Worm (Caenorhabditis elegans): ENCODE measurements around the gene F09G2.1.

DNA sequence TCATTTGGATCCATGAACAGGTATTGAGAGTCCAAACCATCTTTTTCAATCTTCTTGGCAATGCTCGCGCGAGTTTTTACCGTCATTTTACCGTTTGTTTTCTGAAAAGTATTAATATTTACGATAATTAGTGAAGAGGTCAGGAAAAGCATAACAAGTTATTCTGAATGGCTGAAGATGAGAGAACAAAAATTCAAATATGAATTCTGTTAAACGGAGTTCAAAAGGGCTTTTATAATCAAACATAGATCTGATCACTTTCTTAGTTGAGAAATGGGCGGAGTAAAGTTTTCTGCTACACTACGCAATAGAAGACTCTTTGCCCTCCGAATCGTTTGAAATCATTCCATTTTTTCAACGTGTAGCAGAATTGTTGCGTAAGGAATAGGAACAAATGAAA is 47.0 kb upstream of the F09G2.1 start, which contains the start of gene fat-7:
- TF ChIP-seq ztf-18 (tag; optimal IDR thresholded peaks at IDR 0.05) = no peak
- no peak for TF ChIP-seq hlh-26 (GFP tag; conservative IDR thresholded peaks at IDR 0.05)
- TF ChIP-seq pha-4 (tag; optimal IDR thresholded peaks at IDR 0.05) = no peak
- TF ChIP-seq K12H6.12 (tag; optimal IDR thresholded peaks at IDR 0.05) = no peak
- TF ChIP-seq nhr-90 (tag; optimal IDR thresholded peaks at IDR 0.05) = no peak
- no peak for TF ChIP-seq unc-130 (GFP tag; optimal IDR thresholded peaks at IDR 0.05)
- TF ChIP-seq B0035.1 (tag; optimal IDR thresholded peaks at IDR 0.05) = no peak
- no peak for TF ChIP-seq lin-40 (tag; optimal IDR thresholded peaks at IDR 0.05)
- no peak for TF ChIP-seq unc-62 (GFP tag; optimal IDR thresholded peaks at IDR 0.05)
- no peak for TF ChIP-seq attf-3 (GFP tag; conservative IDR thresholded peaks at IDR 0.05)
- TF ChIP-seq dpl-1 (GFP tag; optimal IDR thresholded peaks at IDR 0.05) = no peak
- TF ChIP-seq snpc-4 (GFP tag; optimal IDR thresholded peaks at IDR 0.05) = no peak
- no peak for TF ChIP-seq snpc-4 (tag; optimal IDR thresholded peaks at IDR 0.05)
- no peak for TF ChIP-seq nfyb-1 (GFP tag; IDR thresholded peaks at IDR 0.05)
